Fruit fly (Drosophila melanogaster): ENCODE measurements around the gene Grip91.

Grip91 gene

dm6 chrX:13764397-13765119 is 20.1 kb upstream of the Grip91 start (continued):
- no peak for TF ChIP-seq ss (GFP tag; optimal IDR thresholded peaks at IDR 0.05)
- TF ChIP-seq Sox15 (GFP tag; optimal IDR thresholded peaks at IDR 0.05): no peak
- peak; percentile 28 for TF ChIP-seq CG3032 (tag; optimal IDR thresholded peaks at IDR 0.05)
- TF ChIP-seq cyc (GFP tag; optimal IDR thresholded peaks at IDR 0.05): no peak
- peak; percentile 47 for TF ChIP-seq achi (GFP tag; optimal IDR thresholded peaks at IDR 0.05)
- peak; percentile 8 for TF ChIP-seq CG6792 (GFP tag; optimal IDR thresholded peaks at IDR 0.05)
- peak; percentile 61 for TF ChIP-seq vri (GFP tag; optimal IDR thresholded peaks at IDR 0.05)
- no peak for TF ChIP-seq dsx (GFP tag; optimal IDR thresholded peaks at IDR 0.05; ENCODE audit: poor library complexity, severe bottlenecking)
- no peak for TF ChIP-seq CG8632 (GFP tag; optimal IDR thresholded peaks at IDR 0.05)
- peak; percentile 82 for TF ChIP-seq svp (GFP tag)
- peak; percentile 21 for TF ChIP-seq spab (GFP tag; optimal IDR thresholded peaks at IDR 0.05)
- peak; percentile 67; the same call in 1 of the 3 replicates for TF ChIP-seq CG6163 (GFP tag; IDR thresholded peaks at IDR 0.05)
- no peak for TF ChIP-seq fd85E (GFP tag; optimal IDR thresholded peaks at IDR 0.05)
- peak; percentile 73 for TF ChIP-seq CG32006 (GFP tag; optimal IDR thresholded peaks at IDR 0.05)
- TF ChIP-seq Ets96B (tag; optimal IDR thresholded peaks at IDR 0.05): peak; percentile 35
- peak; percentile 31 for TF ChIP-seq Smox (GFP tag; optimal IDR thresholded peaks at IDR 0.05)
- TF ChIP-seq salr (GFP tag; optimal IDR thresholded peaks at IDR 0.05): peak in 1 of 2 experiments; percentile 50
- no peak for TF ChIP-seq dac (GFP tag; optimal IDR thresholded peaks at IDR 0.05)
- TF ChIP-seq Eip78C (GFP tag): peak; percentile 73
- TF ChIP-seq CG16779 (tag; optimal IDR thresholded peaks at IDR 0.05): no peak
- peak; percentile 54 for TF ChIP-seq pdm3 (GFP tag; optimal IDR thresholded peaks at IDR 0.05)
- peak; percentile 34 for TF ChIP-seq Eip75B (GFP tag; optimal IDR thresholded peaks at IDR 0.05)
- no peak for TF ChIP-seq CG8319 (GFP tag; optimal IDR thresholded peaks at IDR 0.05)
- peak; percentile 56 for TF ChIP-seq Hr4 (GFP tag; optimal IDR thresholded peaks at IDR 0.05)
- no peak for TF ChIP-seq CG9139 (GFP tag; optimal IDR thresholded peaks at IDR 0.05)
- TF ChIP-seq topi (GFP tag; optimal IDR thresholded peaks at IDR 0.05): no peak

dm6 chrX:13762372-13762883 is 17.9 kb upstream of the Grip91 start, which contains the start of gene rdgB:
Gene rdgB (plus strand): TSS chrX:13762752.
- peak; percentile 77 for TF ChIP-seq Blimp-1 (GFP tag; optimal IDR thresholded peaks at IDR 0.05)
- peak; percentile 69 for TF ChIP-seq spab (GFP tag; optimal IDR thresholded peaks at IDR 0.05)
- peak; percentile 71 for TF ChIP-seq Ets96B (tag; optimal IDR thresholded peaks at IDR 0.05)
- TF ChIP-seq Hr38 (GFP tag; optimal IDR thresholded peaks at IDR 0.05): no peak
- TF ChIP-seq fkh (GFP tag; optimal IDR thresholded peaks at IDR 0.05): peak; percentile 23
- peak; percentile 73 for TF ChIP-seq Hr39 (GFP tag; optimal IDR thresholded peaks at IDR 0.05)
- peak; percentile 86 for TF ChIP-seq achi (GFP tag; optimal IDR thresholded peaks at IDR 0.05)
- peak; percentile 84 for TF ChIP-seq lz (GFP tag; optimal IDR thresholded peaks at IDR 0.05)
- TF ChIP-seq salr (GFP tag; optimal IDR thresholded peaks at IDR 0.05): peak in 1 of 2 experiments; percentile 93
- peak; percentile 83 for TF ChIP-seq cyc (GFP tag; optimal IDR thresholded peaks at IDR 0.05)
- TF ChIP-seq CG8119 (GFP tag; IDR thresholded peaks at IDR 0.05): peak; percentile 80
- peak; percentile 81 for TF ChIP-seq dac (GFP tag; optimal IDR thresholded peaks at IDR 0.05)
- TF ChIP-seq CG34406 (GFP tag; optimal IDR thresholded peaks at IDR 0.05): peak; percentile 80
- peak; percentile 81 for TF ChIP-seq Lpt (GFP tag; optimal IDR thresholded peaks at IDR 0.05)
- peak; percentile 11 for TF ChIP-seq CG7368 (GFP tag; optimal IDR thresholded peaks at IDR 0.05)
- TF ChIP-seq pdm3 (GFP tag; optimal IDR thresholded peaks at IDR 0.05): peak; percentile 85
- TF ChIP-seq Sox15 (GFP tag; optimal IDR thresholded peaks at IDR 0.05): peak; percentile 84
- peak; percentile 64; the same call in 2 of the 3 replicates for TF ChIP-seq eg (GFP tag; IDR thresholded peaks at IDR 0.05)
- peak; percentile 53 for TF ChIP-seq Eip93F (GFP tag; optimal IDR thresholded peaks at IDR 0.05)
- peak; percentile 76 for TF ChIP-seq CG11902 (GFP tag; optimal IDR thresholded peaks at IDR 0.05)
- peak; percentile 88 for TF ChIP-seq svp (GFP tag)
- peak; percentile 51 for TF ChIP-seq CG16779 (tag; optimal IDR thresholded peaks at IDR 0.05)
- TF ChIP-seq CG8319 (GFP tag; optimal IDR thresholded peaks at IDR 0.05): peak; percentile 54
- TF ChIP-seq CG31627 (GFP tag; optimal IDR thresholded peaks at IDR 0.05): peak; percentile 72
- TF ChIP-seq CG8632 (GFP tag; optimal IDR thresholded peaks at IDR 0.05): peak; percentile 83
- peak; percentile 78 for TF ChIP-seq CG15336 (GFP tag; IDR thresholded peaks at IDR 0.05)
- TF ChIP-seq CG3032 (tag; optimal IDR thresholded peaks at IDR 0.05): peak; percentile 83
- TF ChIP-seq Hr4 (GFP tag; optimal IDR thresholded peaks at IDR 0.05): peak; percentile 85
- peak; percentile 88 for TF ChIP-seq esn (GFP tag; optimal IDR thresholded peaks at IDR 0.05)
- TF ChIP-seq ss (GFP tag; optimal IDR thresholded peaks at IDR 0.05): peak; percentile 4 to 71
- peak; percentile 84 for TF ChIP-seq OdsH (GFP tag; optimal IDR thresholded peaks at IDR 0.05)
- peak; percentile 88 for TF ChIP-seq CG3919 (GFP tag; optimal IDR thresholded peaks at IDR 0.05)
- peak; percentile 80 for TF ChIP-seq acj6 (GFP tag; optimal IDR thresholded peaks at IDR 0.05)
- peak; percentile 35 for TF ChIP-seq Ets21C (GFP tag; optimal IDR thresholded peaks at IDR 0.05)
- peak; percentile 72 for TF ChIP-seq Gug (GFP tag; IDR thresholded peaks at IDR 0.05)
- TF ChIP-seq topi (GFP tag; optimal IDR thresholded peaks at IDR 0.05): peak; percentile 83
- peak; percentile 78 for TF ChIP-seq CG6792 (GFP tag; optimal IDR thresholded peaks at IDR 0.05)

Measured in whole organism, prepupa.